Fruit fly (Drosophila melanogaster) whole organism, embryonic: Measurements from ENCODE around the gene Cks30A.

ENCODE experiments used
- ATbp ChIP-seq: fragments of 200-800 bp; sonication (Bioruptor generic); optimal IDR thresholded peaks from 2 replicates; lab custom pipeline; 2017; ENCODE audit warnings: missing biosample characterization, mild to moderate bottlenecking, missing genetic modification characterization, missing genetic modification reagents
- Adf1 ChIP-seq: fragments of 200-800 bp; sonication (Bioruptor generic); IDR thresholded peaks from 2 replicates; pipeline ENCODE4 v1.3.6; 2022; ENCODE audit warnings: missing biosample characterization, missing genetic modification characterization
- CG10267 ChIP-seq: fragments of 200-800 bp; sonication (Bioruptor generic); optimal IDR thresholded peaks from 2 replicates; lab custom pipeline; 2018; ENCODE audit warnings: missing biosample characterization, mild to moderate bottlenecking, missing genetic modification characterization, moderate library complexity
- CG12071 ChIP-seq: fragments of 200-800 bp; sonication (Bioruptor generic); optimal IDR thresholded peaks from 3 replicates; lab custom pipeline; 2018; ENCODE audit warnings: missing biosample characterization, mild to moderate bottlenecking, missing genetic modification characterization
- CG13894 ChIP-seq: fragments of 200-800 bp; sonication (Bioruptor generic); optimal IDR thresholded peaks from 3 replicates; lab custom pipeline; 2018; ENCODE audit warnings: missing biosample characterization, mild to moderate bottlenecking, missing genetic modification characterization, moderate library complexity
- CG14860 ChIP-seq: fragments of 200-800 bp; sonication (Bioruptor generic); IDR thresholded peaks from 3 replicates; pipeline ENCODE4 v1.3.6; 2022; ENCODE audit warnings: missing biosample characterization, missing genetic modification characterization; ENCODE audit not compliant: partially characterized antibody
- CG14965 ChIP-seq: fragments of 200-800 bp; sonication (Bioruptor generic); optimal IDR thresholded peaks from 2 replicates; lab custom pipeline; 2016; ENCODE audit warnings: missing biosample characterization, missing genetic modification characterization, borderline replicate concordance
- CG16813 ChIP-seq: fragments of 200-800 bp; sonication (Bioruptor generic); IDR thresholded peaks from 3 replicates; pipeline ENCODE4 v1.3.6; 2022; ENCODE audit warnings: missing biosample characterization, missing genetic modification characterization; ENCODE audit not compliant: partially characterized antibody
- CG2116 ChIP-seq: fragments of 200-800 bp; sonication (Bioruptor generic); optimal IDR thresholded peaks from 3 replicates; lab custom pipeline; 2018; ENCODE audit warnings: missing biosample characterization, mild to moderate bottlenecking, missing genetic modification characterization
- CG2120 ChIP-seq: fragments of 200-800 bp; sonication (Bioruptor generic); optimal IDR thresholded peaks from 3 replicates; lab custom pipeline; 2016; ENCODE audit warnings: missing biosample characterization, missing genetic modification characterization
- CG33213 ChIP-seq: fragments of 200-800 bp; sonication (Bioruptor generic); optimal IDR thresholded peaks from 3 replicates; lab custom pipeline; 2016; ENCODE audit warnings: missing biosample characterization, missing genetic modification characterization
- CG6175 ChIP-seq: fragments of 200-800 bp; sonication (Bioruptor generic); IDR thresholded peaks from 3 replicates; pipeline ENCODE4 v1.3.6; 2022; ENCODE audit warnings: missing biosample characterization, missing genetic modification characterization
- CG7372 ChIP-seq: fragments of 200-800 bp; sonication (Bioruptor generic); IDR thresholded peaks from 2 replicates; pipeline ENCODE4 v1.3.6; 2022; ENCODE audit warnings: missing biosample characterization, missing genetic modification characterization
- CG8478 ChIP-seq: fragments of >200 bp; optimal IDR thresholded peaks from 2 replicates; lab custom pipeline; 2018
- Dref ChIP-seq: fragments of 200-800 bp; sonication (Bioruptor generic); IDR thresholded peaks from 2 replicates; pipeline ENCODE4 v1.3.6; 2022; ENCODE audit warnings: missing biosample characterization, missing genetic modification characterization
- Ets65A ChIP-seq: fragments of 200-800 bp; sonication (Bioruptor generic); peaks from one replicate; lab custom pipeline; 2016; ENCODE audit warnings: missing biosample characterization, missing genetic modification characterization
- HLH4C ChIP-seq: fragments of 200-800 bp; sonication (Bioruptor generic); IDR thresholded peaks from 3 replicates; pipeline ENCODE4 v1.3.6; 2022; ENCODE audit warnings: missing biosample characterization, missing genetic modification characterization; ENCODE audit not compliant: partially characterized antibody
- Hmr ChIP-seq: fragments of 200-800 bp; sonication (Bioruptor generic); optimal IDR thresholded peaks from 3 replicates; lab custom pipeline; 2017; ENCODE audit warnings: mild to moderate bottlenecking, missing biosample characterization, missing genetic modification reagents, missing genetic modification characterization
- Lhr ChIP-seq: fragments of 200-800 bp; sonication (Bioruptor generic); optimal IDR thresholded peaks from 3 replicates; lab custom pipeline; 2017; ENCODE audit warnings: mild to moderate bottlenecking, missing biosample characterization, missing genetic modification reagents, missing genetic modification characterization
- Med ChIP-seq: fragments of 200-800 bp; sonication (Bioruptor generic); peaks from one replicate; lab custom pipeline; 2016; ENCODE audit warnings: missing biosample characterization, missing genetic modification characterization, mild to moderate bottlenecking, inconsistent platforms, moderate library complexity
- Myb ChIP-seq: fragments of 200-800 bp; sonication (Bioruptor generic); optimal IDR thresholded peaks from 2 replicates; lab custom pipeline; 2016; ENCODE audit warnings: missing biosample characterization, missing genetic modification characterization
- Nf-YB ChIP-seq: fragments of 200-800 bp; sonication (Bioruptor generic); optimal IDR thresholded peaks from 3 replicates; lab custom pipeline; 2019; ENCODE audit warnings: missing biosample characterization, mild to moderate bottlenecking, missing genetic modification characterization, moderate library complexity
- Pdp1 ChIP-seq, 2 experiments: fragments of 200-800 bp; sonication (Bioruptor generic); optimal IDR thresholded peaks; 3 replicates each; lab custom pipeline; 2016; ENCODE audit warnings: missing biosample characterization in 2 of 2, missing genetic modification characterization in 2 of 2, mild to moderate bottlenecking in 1 of 2, moderate library complexity in 1 of 2
- Sin3A ChIP-seq: fragments of >200 bp; optimal IDR thresholded peaks from 2 replicates; lab custom pipeline; 2018
- Trl ChIP-seq, 3 experiments: fragments of >200 bp in 2 of 3; fragments of 200-800 bp in 1 of 3; sonication (Bioruptor generic) in 1 of 3; optimal IDR thresholded peaks; 2 replicates in 1 of 3; 3 replicates in 2 of 3; lab custom pipeline; 2016 to 2017; ENCODE audit warnings: missing biosample characterization in 1 of 3, missing genetic modification characterization in 1 of 3
- abd-A ChIP-seq: fragments of 200-800 bp; sonication (Bioruptor generic); optimal IDR thresholded peaks from 3 replicates; lab custom pipeline; 2019; ENCODE audit warnings: missing biosample characterization, mild to moderate bottlenecking, missing genetic modification characterization, moderate library complexity
- amos ChIP-seq: fragments of 200-800 bp; sonication (Bioruptor generic); IDR thresholded peaks from 2 replicates; pipeline ENCODE4 v1.3.6; 2022; ENCODE audit warnings: missing biosample characterization, missing genetic modification characterization; ENCODE audit not compliant: partially characterized antibody
- chinmo ChIP-seq: fragments of 200-800 bp; sonication (Bioruptor generic); IDR thresholded peaks from 4 replicates; pipeline ENCODE4 v1.3.6; 2022; ENCODE audit warnings: missing biosample characterization, missing genetic modification characterization; ENCODE audit not compliant: partially characterized antibody
- cwo ChIP-seq: fragments of 200-800 bp; sonication (Bioruptor generic); optimal IDR thresholded peaks from 3 replicates; lab custom pipeline; 2017; ENCODE audit warnings: missing biosample characterization, missing genetic modification characterization, mild to moderate bottlenecking, moderate library complexity, missing genetic modification reagents
- da ChIP-seq: fragments of 200-800 bp; sonication (Bioruptor generic); optimal IDR thresholded peaks from 2 replicates; lab custom pipeline; 2016; ENCODE audit warnings: missing biosample characterization, missing genetic modification characterization
- dpn ChIP-seq, 2 experiments: fragments of 200-800 bp; sonication (Bioruptor generic); optimal IDR thresholded peaks; 3 replicates each; lab custom pipeline; 2016; ENCODE audit warnings: missing biosample characterization in 2 of 2, missing genetic modification characterization in 2 of 2
- lmd ChIP-seq: fragments of 200-800 bp; sonication (Bioruptor generic); IDR thresholded peaks from 2 replicates; pipeline ENCODE4 v1.3.6; 2022; ENCODE audit warnings: missing biosample characterization, missing genetic modification characterization
- mld ChIP-seq: fragments of 200-800 bp; sonication (Bioruptor generic); IDR thresholded peaks from 3 replicates; pipeline ENCODE4 v1.3.6; 2022; ENCODE audit warnings: missing biosample characterization, missing genetic modification characterization; ENCODE audit not compliant: partially characterized antibody
- pzg ChIP-seq: fragments of 200-800 bp; sonication (Bioruptor generic); optimal IDR thresholded peaks from 3 replicates; lab custom pipeline; 2018; ENCODE audit warnings: missing biosample characterization, mild to moderate bottlenecking, missing genetic modification characterization, moderate library complexity
- schlank ChIP-seq: fragments of 200-800 bp; sonication (Bioruptor generic); optimal IDR thresholded peaks from 2 replicates; lab custom pipeline; 2018; ENCODE audit warnings: missing biosample characterization, mild to moderate bottlenecking, missing genetic modification characterization
- scrt ChIP-seq: fragments of 200-800 bp; sonication (Bioruptor generic); optimal IDR thresholded peaks from 2 replicates; lab custom pipeline; 2018; ENCODE audit warnings: missing biosample characterization, mild to moderate bottlenecking, missing genetic modification characterization, moderate library complexity
- sens ChIP-seq: fragments of 200-800 bp; sonication (Bioruptor generic); peaks from one replicate; lab custom pipeline; 2016; ENCODE audit warnings: missing biosample characterization, missing genetic modification characterization
- sob ChIP-seq: fragments of 200-800 bp; sonication (Bioruptor generic); IDR thresholded peaks from 2 replicates; pipeline ENCODE4 v1.3.6; 2022; ENCODE audit warnings: missing biosample characterization, missing genetic modification characterization

The Cks30A gene

dm6 chr2L:9330628-9331027, at the start of gene Cks30A (continued):
- 0 out of 3 replicates have a peak, but pooled peaks have one; percentile 38 for TF ChIP-seq HLH4C (GFP tag; lab: Robert Waterston, UW)
- 0 out of 3 replicates have a peak, but pooled peaks have one; percentile 58 for TF ChIP-seq mld (GFP tag; lab: Robert Waterston, UW)
- TF ChIP-seq pzg (GFP tag; lab: Kevin White, UChicago): peak; percentile 96
- peak; percentile 80 for TF ChIP-seq Myb
- TF ChIP-seq CG10267: peak; percentile 62
- no peak for TF ChIP-seq CG8478 (lab: Kevin White, UChicago)
- peak; percentile 85 for TF ChIP-seq Lhr (GFP tag; lab: Kevin White, UChicago)
- TF ChIP-seq CG16813 (GFP tag; lab: Robert Waterston, UW): peak; percentile 26; the same call in 1 of the 3 replicates
- TF ChIP-seq CG2116: peak; percentile 59
- TF ChIP-seq CG14965 (GFP tag; lab: Kevin White, UChicago): no peak
- peak; percentile 42 for TF ChIP-seq Hmr (GFP tag; lab: Kevin White, UChicago)
- peak; percentile 56 for TF ChIP-seq CG14860 (GFP tag; lab: Robert Waterston, UW)
- peak; percentile 22 for TF ChIP-seq Sin3A (lab: Kevin White, UChicago)
- no peak for TF ChIP-seq CG2120 (GFP tag; lab: Kevin White, UChicago)
- TF ChIP-seq amos (GFP tag; lab: Robert Waterston, UW): peak; percentile 52
- peak; percentile 58 for TF ChIP-seq CG33213 (GFP tag; lab: Kevin White, UChicago)
- TF ChIP-seq, all 482 proteins: peak for 50

dm6 chr2L:9321022-9321421, 9.5 kb upstream of the Cks30A start:
- no peak for TF ChIP-seq CG12071
- TF ChIP-seq Dref (GFP tag; lab: Robert Waterston, UW): 0 out of 2 replicates have a peak, but pooled peaks have one; percentile 5
- no peak for TF ChIP-seq ATbp (GFP tag; lab: Kevin White, UChicago)
- TF ChIP-seq CG7372 (GFP tag; lab: Robert Waterston, UW): 0 out of 2 replicates have a peak, but pooled peaks have one; percentile 10
- TF ChIP-seq CG13894 (tag; lab: Kevin White, UChicago): peak; percentile 9
- peak; percentile 56 for TF ChIP-seq abd-A (tag; lab: Kevin White, UChicago)
- TF ChIP-seq scrt (GFP tag; lab: Kevin White, UChicago): peak; percentile 77
- peak; percentile 24 for TF ChIP-seq Ets65A (GFP tag; lab: Kevin White, UChicago)

- TF ChIP-seq sob (GFP tag; lab: Robert Waterston, UW): no peak
- no peak for TF ChIP-seq da (GFP tag; lab: Kevin White, UChicago)
- TF ChIP-seq schlank (tag; lab: Kevin White, UChicago): no peak
- TF ChIP-seq sens (GFP tag; lab: Kevin White, UChicago): peak; percentile 4
- no peak for TF ChIP-seq Trl (optimal IDR thresholded peaks at IDR 0.05; lab: Kevin White, UChicago)
- no peak for TF ChIP-seq Trl (GFP tag; optimal IDR thresholded peaks at IDR 0.05; lab: Kevin White, UChicago)
- no peak for TF ChIP-seq Nf-YB (GFP tag; lab: Kevin White, UChicago)
- TF ChIP-seq, all 482 proteins: peak for 1
Measured at dm6 chr2L:9327444-9327843, 3.1 kb upstream of the Cks30A start, which contains the start of gene CG17005. Gene CG17005, plus strand, starts transcription at chr2L:9327744.

dm6 chr2L:9333300-9333876, 2.8 kb downstream of the Cks30A start, which contains the start of gene Eaat1:
Gene Eaat1, plus strand, starts transcription at chr2L:9333567.
- TF ChIP-seq lmd (GFP tag; lab: Robert Waterston, UW) (no peak), CG7372 (GFP tag; lab: Robert Waterston, UW) (peak; percentile 66), chinmo (0 out of 4 replicates have a peak, but pooled peaks have one; percentile 14), dpn (GFP tag; optimal IDR thresholded peaks at IDR 0.05; lab: Kevin White, UChicago) (no peak), Pdp1 (GFP tag; optimal IDR thresholded peaks at IDR 0.05; lab: Kevin White, UChicago) (peak in 1 of 2 experiments; percentile 3), Med (GFP tag; lab: Kevin White, UChicago) (peak; percentile 67), Adf1 (GFP tag; lab: Robert Waterston, UW) (peak; percentile 90), cwo (GFP tag; lab: Kevin White, UChicago) (no peak), CG6175 (GFP tag; lab: Robert Waterston, UW) (no peak)
